Worm (Caenorhabditis elegans) whole organism, L3 larva: ENCODE results near the gene F38A5.22.

Experiments
- egl-27 ChIP-seq: sonication (generic microtip); optimal IDR thresholded peaks from 4 replicates; lab custom pipeline; 2017; ENCODE audit warnings: missing biosample characterization, missing genetic modification reagents, missing genetic modification characterization
- lin-39 ChIP-seq: fragments of 150-350 bp; optimal IDR thresholded peaks from 2 replicates; lab custom pipeline; 2018; ENCODE audit warnings: missing biosample characterization, missing genetic modification reagents, missing genetic modification characterization
- mdl-1 ChIP-seq: fragments of 150-350 bp; optimal IDR thresholded peaks from 2 replicates; lab custom pipeline; 2014; ENCODE audit warnings: missing biosample characterization, missing genetic modification characterization
- unc-62 ChIP-seq: fragments of 150-350 bp; sonication (generic microtip); optimal IDR thresholded peaks from 4 replicates; lab custom pipeline; 2014; ENCODE audit warnings: missing biosample characterization, missing genetic modification reagents, missing genetic modification characterization

DNA sequence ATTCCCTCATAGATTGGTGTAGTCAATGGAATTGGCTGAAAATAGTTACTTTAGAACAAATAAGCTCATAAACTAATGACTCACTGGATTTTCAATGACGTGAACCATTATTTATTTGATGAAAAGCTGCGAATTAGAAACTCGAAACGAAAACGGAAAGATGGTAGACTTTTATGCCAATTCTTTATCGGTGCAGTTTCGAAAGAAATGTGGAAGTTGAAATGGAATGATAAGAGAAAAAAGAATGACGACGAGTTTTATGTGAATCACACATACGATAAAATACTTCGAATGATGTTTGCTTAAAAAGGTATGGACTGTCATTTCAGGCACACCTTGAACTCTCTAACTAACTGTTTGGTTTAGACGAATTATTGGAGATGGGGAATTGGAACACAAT lies 5.7 kb downstream of the F38A5.22 start, which contains the start of the genes lec-11 and irld-7:
- TF ChIP-seq mdl-1 (tag; lab: Kevin White, UChicago): no peak
- TF ChIP-seq lin-39 (tag; lab: Kevin White, UChicago): no peak
- TF ChIP-seq unc-62 (GFP tag; lab: Kevin White, UChicago): no peak
- no peak for TF ChIP-seq egl-27
